Worm (Caenorhabditis elegans) whole organism, L2 larva: ENCODE measurements around the gene nog-1.

Experiments used
- alr-1 ChIP-seq: fragments of 150-350 bp; optimal IDR thresholded peaks from 2 replicates; lab custom pipeline; 2014; ENCODE audit warnings: missing biosample characterization, missing genetic modification characterization
- ama-1 ChIP-seq: fragments of 150-350 bp; optimal IDR thresholded peaks from 2 replicates; lab custom pipeline; 2018; ENCODE audit warnings: inconsistent platforms
- dmd-4 ChIP-seq: sonication (generic microtip); optimal IDR thresholded peaks from 2 replicates; lab custom pipeline; 2017; ENCODE audit warnings: missing biosample characterization, missing genetic modification characterization
- elt-3 ChIP-seq: sonication (generic microtip); optimal IDR thresholded peaks from 2 replicates; lab custom pipeline; 2017; ENCODE audit warnings: missing biosample characterization, missing genetic modification characterization
- lin-11 ChIP-seq: fragments of 150-350 bp; sonication (generic microtip); optimal IDR thresholded peaks from 2 replicates; lab custom pipeline; 2014; ENCODE audit warnings: missing biosample characterization, missing genetic modification characterization, inconsistent platforms, mixed read lengths
- nhr-10 ChIP-seq: sonication (generic microtip); optimal IDR thresholded peaks from 2 replicates; lab custom pipeline; 2017; ENCODE audit warnings: missing biosample characterization, missing genetic modification characterization
- nhr-11 ChIP-seq: fragments of 150-350 bp; optimal IDR thresholded peaks from 2 replicates; lab custom pipeline; 2014; ENCODE audit warnings: missing biosample characterization, missing genetic modification characterization
- nhr-12 ChIP-seq: fragments of 150-350 bp; optimal IDR thresholded peaks from 2 replicates; lab custom pipeline; 2014; ENCODE audit warnings: missing biosample characterization, missing genetic modification characterization
- nhr-21 ChIP-seq: fragments of 150-350 bp; optimal IDR thresholded peaks from 2 replicates; lab custom pipeline; 2014; ENCODE audit warnings: missing biosample characterization, missing genetic modification characterization
- nhr-25 ChIP-seq: fragments of 150-350 bp; sonication (generic microtip); optimal IDR thresholded peaks from 3 replicates; lab custom pipeline; 2014; ENCODE audit warnings: missing biosample characterization, missing genetic modification characterization
- sma-9 ChIP-seq, 2 experiments: fragments of 150-350 bp in 1 of 2; sonication (generic microtip) in 1 of 2; optimal IDR thresholded peaks; 2 replicates each; lab custom pipeline; 2014 to 2016; ENCODE audit warnings: missing genetic modification characterization in 2 of 2, mild to moderate bottlenecking in 1 of 2, missing biosample characterization in 1 of 2, missing compliant biosample characterization in 1 of 2, missing genetic modification reagents in 1 of 2, moderate library complexity in 1 of 2
- unc-62 ChIP-seq: fragments of 150-350 bp; optimal IDR thresholded peaks from 2 replicates; lab custom pipeline; 2014; ENCODE audit warnings: missing biosample characterization, missing genetic modification reagents, missing genetic modification characterization
- zag-1 ChIP-seq: fragments of 150-350 bp; optimal IDR thresholded peaks from 2 replicates; lab custom pipeline; 2014; ENCODE audit warnings: missing biosample characterization, missing genetic modification characterization
- ztf-11 ChIP-seq: sonication (generic microtip); optimal IDR thresholded peaks from 2 replicates; lab custom pipeline; 2017; ENCODE audit warnings: missing biosample characterization, missing genetic modification characterization

DNA sequence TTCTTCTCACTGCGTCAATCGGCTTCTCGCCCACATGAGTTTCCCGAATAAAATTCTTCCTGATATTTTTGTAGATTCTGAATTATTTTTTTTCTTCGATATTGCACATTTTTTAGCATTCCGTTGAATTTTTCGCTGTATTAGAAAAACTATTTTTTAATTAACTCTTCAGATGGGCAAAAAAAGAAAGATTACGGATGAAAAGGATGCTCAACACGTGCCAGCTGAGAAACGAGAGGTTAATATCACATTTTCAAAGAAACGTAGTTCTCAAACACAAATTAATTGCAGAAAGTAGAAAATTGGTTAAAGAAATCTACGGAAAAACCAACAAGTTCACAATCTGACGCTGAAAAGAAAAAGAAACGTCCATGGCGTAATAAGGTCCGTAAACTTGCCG, 2.7 kb downstream of the nog-1 start, which contains the start of gene rrp-8:
- TF ChIP-seq ama-1 (lab: Kevin White, UChicago) (no peak), elt-3 (tag; lab: Kevin White, UChicago) (no peak), alr-1 (no peak), lin-11 (tag; lab: Kevin White, UChicago) (no peak), ztf-11 (no peak), nhr-21 (tag; lab: Kevin White, UChicago) (no peak), nhr-25 (tag; lab: Kevin White, UChicago) (no peak), nhr-11 (tag; lab: Kevin White, UChicago) (no peak), dmd-4 (tag; lab: Kevin White, UChicago) (no peak), nhr-12 (tag; lab: Kevin White, UChicago) (no peak), nhr-10 (no peak), zag-1 (tag; lab: Kevin White, UChicago) (no peak), unc-62 (GFP tag; lab: Kevin White, UChicago) (no peak), sma-9 (GFP tag; optimal IDR thresholded peaks at IDR 0.05; lab: Kevin White, UChicago) (no peak), sma-9 (tag; optimal IDR thresholded peaks at IDR 0.05; lab: Kevin White, UChicago) (no peak)
